Fruit fly (Drosophila melanogaster) whole organism, pupa: ENCODE measurements around the gene CG11151.

Experiments used
- CG13204 ChIP-seq: fragments of 200-800 bp; sonication (Bioruptor generic); optimal IDR thresholded peaks from 2 replicates; lab custom pipeline; 2018; ENCODE audit warnings: missing biosample characterization, mild to moderate bottlenecking, missing genetic modification characterization, moderate library complexity
- EcR ChIP-seq: fragments of 200-800 bp; sonication (Bioruptor generic); optimal IDR thresholded peaks from 3 replicates; lab custom pipeline; 2019; ENCODE audit warnings: missing biosample characterization, missing genetic modification characterization, mild to moderate bottlenecking, moderate library complexity, missing genetic modification reagents

dm6 chrX:13744599-13745052, 5.1 kb downstream of the CG11151 start, which contains the start of gene Grip91:
- no peak for TF ChIP-seq CG13204 (GFP tag; lab: Kevin White, UChicago)
- no peak for TF ChIP-seq EcR
